Worm (Caenorhabditis elegans) whole organism, L3 larva: ENCODE results near the gene col-143.

Experiments used
- ama-1 ChIP-seq: fragments of 150-350 bp; optimal IDR thresholded peaks from 2 replicates; lab custom pipeline; 2018
- ceh-28 ChIP-seq: fragments of 150-350 bp; optimal IDR thresholded peaks from 2 replicates; lab custom pipeline; 2014; ENCODE audit warnings: missing biosample characterization, missing genetic modification reagents, missing genetic modification characterization
- elt-3 ChIP-seq, 3 experiments: fragments of 150-350 bp in 1 of 3; sonication (generic microtip) in 2 of 3; optimal IDR thresholded peaks; 2 replicates in 2 of 3; 4 replicates in 1 of 3; lab custom pipeline; 2014 to 2017; ENCODE audit warnings: missing biosample characterization in 3 of 3, missing genetic modification characterization in 3 of 3
- lsy-12 ChIP-seq: sonication (generic microtip); optimal IDR thresholded peaks from 2 replicates; lab custom pipeline; 2016; ENCODE audit warnings: mild to moderate bottlenecking, missing genetic modification characterization, missing compliant biosample characterization
- nhr-25 ChIP-seq: sonication (generic microtip); optimal IDR thresholded peaks from 2 replicates; lab custom pipeline; 2017; ENCODE audit warnings: missing biosample characterization, missing genetic modification characterization
- unc-39 ChIP-seq: sonication (generic microtip); optimal IDR thresholded peaks from 4 replicates; lab custom pipeline; 2017; ENCODE audit warnings: missing biosample characterization, missing genetic modification characterization
- ztf-11 ChIP-seq: fragments of 150-350 bp; optimal IDR thresholded peaks from 2 replicates; lab custom pipeline; 2014; ENCODE audit warnings: missing biosample characterization, missing genetic modification characterization

- TF ChIP-seq nhr-25 (tag; lab: Kevin White, UChicago): no peak
- TF ChIP-seq elt-3 (tag; optimal IDR thresholded peaks at IDR 0.05; lab: Kevin White, UChicago): no peak
- no peak for TF ChIP-seq ceh-28 (tag; lab: Kevin White, UChicago)
- TF ChIP-seq lsy-12 (tag; lab: Kevin White, UChicago): no peak
- TF ChIP-seq ztf-11 (tag; lab: Kevin White, UChicago): no peak
- TF ChIP-seq ama-1: no peak
- TF ChIP-seq unc-39 (tag; lab: Kevin White, UChicago): no peak
Measured at ce11 chrV:6799564-6799963, 35.9 kb upstream of the col-143 start, which contains the start of gene dmsr-9.
